Fruit fly (Drosophila melanogaster) whole organism, wandering third instar larva: ENCODE measurements around the gene CG33258.

Experiments used
- Dfd ChIP-seq: fragments of >200 bp; optimal IDR thresholded peaks from 2 replicates; lab custom pipeline; 2017; ENCODE audit warnings: missing biosample characterization, missing genetic modification characterization
- Hr83 ChIP-seq: fragments of 200-300 bp; sonication (Bioruptor generic); optimal IDR thresholded peaks from 2 replicates; lab custom pipeline; 2016; ENCODE audit warnings: missing biosample characterization, mild to moderate bottlenecking, missing genetic modification characterization, moderate library complexity; ENCODE audit not compliant: poor library complexity, severe bottlenecking
- Myc ChIP-seq: fragments of >200 bp; optimal IDR thresholded peaks from 2 replicates; lab custom pipeline; 2017
- Rel ChIP-seq, 2 experiments: fragments of 200-800 bp; sonication (Bioruptor generic) in 1 of 2; optimal IDR thresholded peaks; 2 replicates in 1 of 2; 3 replicates in 1 of 2; lab custom pipeline; 2016 to 2019; ENCODE audit warnings: mild to moderate bottlenecking in 2 of 2, missing biosample characterization in 2 of 2, missing genetic modification characterization in 2 of 2, moderate library complexity in 1 of 2
- Sp1 ChIP-seq: fragments of 200-800 bp; sonication (Bioruptor generic); optimal IDR thresholded peaks from 3 replicates; lab custom pipeline; 2019; ENCODE audit warnings: missing biosample characterization, mild to moderate bottlenecking, missing genetic modification characterization, moderate library complexity
- Vsx2 ChIP-seq: fragments of 200-300, 225-300 bp; sonication (Bioruptor generic); optimal IDR thresholded peaks from 2 replicates; lab custom pipeline; 2018; ENCODE audit warnings: missing biosample characterization, missing genetic modification characterization; ENCODE audit not compliant: partially characterized antibody
- br ChIP-seq: fragments of 200-800 bp; sonication (Bioruptor generic); optimal IDR thresholded peaks from 2 replicates; lab custom pipeline; 2016; ENCODE audit warnings: missing biosample characterization, missing genetic modification characterization
- dmrt93B ChIP-seq: fragments of 200-800 bp; sonication (Bioruptor generic); optimal IDR thresholded peaks from 2 replicates; lab custom pipeline; 2018; ENCODE audit warnings: missing biosample characterization, mild to moderate bottlenecking, missing genetic modification characterization
- dsf ChIP-seq: sonication (Bioruptor generic); optimal IDR thresholded peaks from 2 replicates; lab custom pipeline; 2016; ENCODE audit warnings: missing biosample characterization, missing genetic modification characterization, borderline replicate concordance
- h ChIP-seq: fragments of 200-800 bp; sonication (Bioruptor generic); optimal IDR thresholded peaks from 3 replicates; lab custom pipeline; 2016; ENCODE audit warnings: missing biosample characterization, mild to moderate bottlenecking, missing genetic modification characterization
- pan ChIP-seq: fragments of >200 bp; optimal IDR thresholded peaks from 2 replicates; lab custom pipeline; 2017
- sage ChIP-seq: fragments of 200-800 bp; sonication (Bioruptor generic); optimal IDR thresholded peaks from 2 replicates; lab custom pipeline; 2016; ENCODE audit warnings: missing biosample characterization, mild to moderate bottlenecking, missing genetic modification characterization
- woc ChIP-seq: sonication (Bioruptor generic); optimal IDR thresholded peaks from 2 replicates; lab custom pipeline; 2016; ENCODE audit warnings: missing biosample characterization, mild to moderate bottlenecking, missing genetic modification characterization

The CG33258 gene

DNA sequence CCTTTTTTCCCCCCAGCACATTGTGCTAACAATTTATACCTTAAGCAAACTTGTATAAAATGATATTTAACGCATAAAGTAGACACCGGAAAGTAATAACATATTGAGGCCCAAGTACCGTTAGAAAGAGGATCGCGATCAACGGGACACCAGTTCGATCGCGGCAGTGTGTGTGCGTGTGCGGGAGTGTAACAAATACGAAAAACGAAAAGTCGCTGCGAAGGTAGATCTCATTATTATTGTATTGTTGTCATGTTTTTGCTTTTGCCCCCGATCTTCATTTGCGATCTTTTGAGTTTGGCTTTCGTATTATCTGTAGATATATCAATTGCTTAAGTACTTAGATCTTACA lies 49.7 kb downstream of the CG33258 start:
- TF ChIP-seq dsf (GFP tag; lab: Kevin White, UChicago) (no peak), br (GFP tag; lab: Kevin White, UChicago) (no peak), h (GFP tag; lab: Kevin White, UChicago) (no peak), dmrt93B (GFP tag; lab: Kevin White, UChicago) (no peak), sage (GFP tag; lab: Kevin White, UChicago) (no peak), pan (no peak), Myc (lab: Kevin White, UChicago) (no peak), Dfd (GFP tag; lab: Kevin White, UChicago) (no peak), Vsx2 (GFP tag; lab: Kevin White, UChicago) (no peak), Hr83 (no peak), Sp1 (GFP tag; lab: Kevin White, UChicago) (no peak), Rel (GFP tag; optimal IDR thresholded peaks at IDR 0.05; lab: Kevin White, UChicago) (no peak), Rel (tag; optimal IDR thresholded peaks at IDR 0.05; lab: Kevin White, UChicago) (no peak), woc (no peak)
